Worm (Caenorhabditis elegans): ENCODE data around the gene F28C6.8.

The F28C6.8 gene

ce11 chrII:8606549-8606948 lies at the start of gene F28C6.8:
Gene F28C6.8 (plus strand): TSS chrII:8606849.
- TF ChIP-seq unc-62 (GFP tag; optimal IDR thresholded peaks at IDR 0.05) = no peak

ce11 chrII:8559188-8559587 lies 47.5 kb upstream of the F28C6.8 start:
- TF ChIP-seq unc-62 (GFP tag; optimal IDR thresholded peaks at IDR 0.05) = no peak

ce11 chrII:8561227-8561626 lies 45.4 kb upstream of the F28C6.8 start, which contains the start of gene iff-2:
Gene iff-2 (minus strand): TSS chrII:8561367.
- TF ChIP-seq unc-62 (GFP tag; optimal IDR thresholded peaks at IDR 0.05) = no peak

- no peak for TF ChIP-seq unc-62 (GFP tag; optimal IDR thresholded peaks at IDR 0.05)
These were observed 44.6 kb upstream of the F28C6.8 start, which contains the start of gene F54C9.14 for ce11 chrII:8562002-8562401. Gene F54C9.14 (plus strand): TSS chrII:8562302.

ce11 chrII:8566039-8566438 lies 40.6 kb upstream of the F28C6.8 start, which contains the start of gene stc-1:
Gene stc-1 (minus strand): TSS chrII:8566139.
- TF ChIP-seq unc-62 (GFP tag; optimal IDR thresholded peaks at IDR 0.05) = no peak

- no peak for TF ChIP-seq unc-62 (GFP tag; optimal IDR thresholded peaks at IDR 0.05)
These were observed 39.8 kb upstream of the F28C6.8 start, which contains the start of gene F54C9.3 for ce11 chrII:8566806-8567266. Gene F54C9.3 (minus strand): TSS chrII:8566856.

- no peak for TF ChIP-seq unc-62 (GFP tag; optimal IDR thresholded peaks at IDR 0.05)
These were observed 38.2 kb upstream of the F28C6.8 start for ce11 chrII:8568234-8568969.

- TF ChIP-seq unc-62 (GFP tag; optimal IDR thresholded peaks at IDR 0.05) = no peak
These were observed 37.3 kb upstream of the F28C6.8 start, which contains the start of the genes col-38 and rpl-5 for ce11 chrII:8569038-8569977. Gene col-38 (minus strand): TSS chrII:8569088. Gene rpl-5 (plus strand): TSS chrII:8569927.

- no peak for TF ChIP-seq unc-62 (GFP tag; optimal IDR thresholded peaks at IDR 0.05)
These were observed 35.7 kb upstream of the F28C6.8 start, which contains the start of gene bcs-1 for ce11 chrII:8570977-8571376. Gene bcs-1 (plus strand): TSS chrII:8571085.

ce11 chrII:8573044-8573443 lies 33.6 kb upstream of the F28C6.8 start, which contains the start of gene F54C9.7:
Gene F54C9.7 (plus strand): TSS chrII:8573344.
- no peak for TF ChIP-seq unc-62 (GFP tag; optimal IDR thresholded peaks at IDR 0.05)

- no peak for TF ChIP-seq unc-62 (GFP tag; optimal IDR thresholded peaks at IDR 0.05)
These were observed 31.5 kb upstream of the F28C6.8 start, which contains the start of gene puf-5 for ce11 chrII:8575184-8575583. Gene puf-5 (plus strand): TSS chrII:8575541.

- no peak for TF ChIP-seq unc-62 (GFP tag; optimal IDR thresholded peaks at IDR 0.05)
These were observed 29.0 kb upstream of the F28C6.8 start, which contains the start of gene F54C9.9 for ce11 chrII:8577509-8578099. Gene F54C9.9 (plus strand): TSS chrII:8578049.

ce11 chrII:8581700-8582099 lies 24.9 kb upstream of the F28C6.8 start, which contains the start of gene arl-1:
Gene arl-1 (plus strand): TSS chrII:8582000.
- no peak for TF ChIP-seq unc-62 (GFP tag; optimal IDR thresholded peaks at IDR 0.05)

- TF ChIP-seq unc-62 (GFP tag; optimal IDR thresholded peaks at IDR 0.05) = no peak
These were observed 23.6 kb upstream of the F28C6.8 start for ce11 chrII:8583035-8583434.

- no peak for TF ChIP-seq unc-62 (GFP tag; optimal IDR thresholded peaks at IDR 0.05)
These were observed 21.5 kb upstream of the F28C6.8 start, which contains the start of gene F54C9.11 for ce11 chrII:8585036-8585627. Gene F54C9.11 (minus strand): TSS chrII:8585086.

All from whole organism, dauer.